Fruit fly (Drosophila melanogaster) whole organism, wandering third instar larva: ENCODE data around the gene Rh6.
A peak's percentile ranks its signal among the peaks of the same experiment; 100 is the strongest.

ENCODE experiments used
- Abd-B ChIP-seq: fragments of >200 bp; optimal IDR thresholded peaks from 2 replicates; lab custom pipeline; 2017; ENCODE audit warnings: missing biosample characterization, missing genetic modification characterization
- CG9705 ChIP-seq: fragments of 200-800 bp; sonication (Bioruptor generic); optimal IDR thresholded peaks from 2 replicates; lab custom pipeline; 2018; ENCODE audit warnings: missing biosample characterization, mild to moderate bottlenecking, missing genetic modification characterization
- CrebA ChIP-seq: fragments of 200-800 bp; sonication (Bioruptor generic); optimal IDR thresholded peaks from 2 replicates; lab custom pipeline; 2016; ENCODE audit warnings: missing biosample characterization, mild to moderate bottlenecking, missing genetic modification characterization, borderline replicate concordance
- Dfd ChIP-seq: fragments of >200 bp; optimal IDR thresholded peaks from 2 replicates; lab custom pipeline; 2017; ENCODE audit warnings: missing biosample characterization, missing genetic modification characterization
- Dif ChIP-seq: fragments of 200-275, 200-300 bp; sonication (Bioruptor generic); optimal IDR thresholded peaks from 2 replicates; lab custom pipeline; 2018; ENCODE audit warnings: missing biosample characterization, missing genetic modification characterization; ENCODE audit not compliant: partially characterized antibody
- HLH106 ChIP-seq: fragments of 200-800 bp; optimal IDR thresholded peaks from 3 replicates; lab custom pipeline; 2019; ENCODE audit warnings: missing biosample characterization, mild to moderate bottlenecking, missing genetic modification characterization, moderate library complexity
- Hnf4 ChIP-seq: fragments of 200-800 bp; sonication (Bioruptor generic); optimal IDR thresholded peaks from 2 replicates; lab custom pipeline; 2016; ENCODE audit warnings: missing biosample characterization, mild to moderate bottlenecking, missing genetic modification characterization
- Hr78 ChIP-seq: fragments of >200 bp; optimal IDR thresholded peaks from 2 replicates; lab custom pipeline; 2017; ENCODE audit warnings: missing biosample characterization, missing genetic modification characterization
- Jra ChIP-seq: sonication (Bioruptor generic); optimal IDR thresholded peaks from 2 replicates; lab custom pipeline; 2016; ENCODE audit warnings: missing biosample characterization, missing genetic modification characterization
- Myc ChIP-seq: fragments of >200 bp; optimal IDR thresholded peaks from 2 replicates; lab custom pipeline; 2017
- N ChIP-seq: fragments of >200 bp; optimal IDR thresholded peaks from 2 replicates; lab custom pipeline; 2018; ENCODE audit warnings: missing biosample characterization, missing external identifiers, missing genetic modification characterization
- OdsH ChIP-seq: fragments of 200-800 bp; sonication (Bioruptor generic); optimal IDR thresholded peaks from 2 replicates; lab custom pipeline; 2016; ENCODE audit warnings: missing biosample characterization, mild to moderate bottlenecking, missing genetic modification characterization
- Rel ChIP-seq, 2 experiments: fragments of 200-800 bp; sonication (Bioruptor generic) in 1 of 2; optimal IDR thresholded peaks; 2 replicates in 1 of 2; 3 replicates in 1 of 2; lab custom pipeline; 2016 to 2019; ENCODE audit warnings: mild to moderate bottlenecking in 2 of 2, missing biosample characterization in 2 of 2, missing genetic modification characterization in 2 of 2, moderate library complexity in 1 of 2
- Sp1 ChIP-seq: fragments of 200-800 bp; sonication (Bioruptor generic); optimal IDR thresholded peaks from 3 replicates; lab custom pipeline; 2019; ENCODE audit warnings: missing biosample characterization, mild to moderate bottlenecking, missing genetic modification characterization, moderate library complexity
- Vsx2 ChIP-seq: fragments of 200-300, 225-300 bp; sonication (Bioruptor generic); optimal IDR thresholded peaks from 2 replicates; lab custom pipeline; 2018; ENCODE audit warnings: missing biosample characterization, missing genetic modification characterization; ENCODE audit not compliant: partially characterized antibody
- br ChIP-seq: fragments of 200-800 bp; sonication (Bioruptor generic); optimal IDR thresholded peaks from 2 replicates; lab custom pipeline; 2016; ENCODE audit warnings: missing biosample characterization, missing genetic modification characterization
- dmrt93B ChIP-seq: fragments of 200-800 bp; sonication (Bioruptor generic); optimal IDR thresholded peaks from 2 replicates; lab custom pipeline; 2018; ENCODE audit warnings: missing biosample characterization, mild to moderate bottlenecking, missing genetic modification characterization
- dsf ChIP-seq: sonication (Bioruptor generic); optimal IDR thresholded peaks from 2 replicates; lab custom pipeline; 2016; ENCODE audit warnings: missing biosample characterization, missing genetic modification characterization, borderline replicate concordance
- ey ChIP-seq: fragments of 200-800 bp; sonication (Bioruptor generic); optimal IDR thresholded peaks from 2 replicates; lab custom pipeline; 2016; ENCODE audit warnings: missing biosample characterization, missing genetic modification characterization
- foxo ChIP-seq, 2 experiments: fragments of 200-800 bp; sonication (Bioruptor generic); optimal IDR thresholded peaks; 2 replicates in 1 of 2; 3 replicates in 1 of 2; lab custom pipeline; 2016 to 2017; ENCODE audit warnings: missing biosample characterization in 2 of 2, missing genetic modification characterization in 2 of 2
- h ChIP-seq: fragments of 200-800 bp; sonication (Bioruptor generic); optimal IDR thresholded peaks from 3 replicates; lab custom pipeline; 2016; ENCODE audit warnings: missing biosample characterization, mild to moderate bottlenecking, missing genetic modification characterization
- jim ChIP-seq: fragments of 175-275, 200-325 bp; sonication (Bioruptor generic); optimal IDR thresholded peaks from 2 replicates; lab custom pipeline; 2016; ENCODE audit warnings: missing biosample characterization, mild to moderate bottlenecking, missing genetic modification characterization
- lola ChIP-seq: fragments of >200 bp; optimal IDR thresholded peaks from 2 replicates; lab custom pipeline; 2017; ENCODE audit warnings: missing biosample characterization, missing genetic modification characterization
- pan ChIP-seq: fragments of >200 bp; optimal IDR thresholded peaks from 2 replicates; lab custom pipeline; 2017
- psq ChIP-seq: fragments of 200-800 bp; sonication (Bioruptor generic); optimal IDR thresholded peaks from 3 replicates; lab custom pipeline; 2017; ENCODE audit warnings: missing biosample characterization, mild to moderate bottlenecking, missing genetic modification characterization, moderate library complexity
- rgr ChIP-seq: fragments of 200-800 bp; sonication (Bioruptor generic); optimal IDR thresholded peaks from 3 replicates; lab custom pipeline; 2016; ENCODE audit warnings: missing biosample characterization, mild to moderate bottlenecking, missing genetic modification characterization
- sage ChIP-seq: fragments of 200-800 bp; sonication (Bioruptor generic); optimal IDR thresholded peaks from 2 replicates; lab custom pipeline; 2016; ENCODE audit warnings: missing biosample characterization, mild to moderate bottlenecking, missing genetic modification characterization
- sv ChIP-seq: fragments of 200-800 bp; sonication (Bioruptor generic); optimal IDR thresholded peaks from 3 replicates; lab custom pipeline; 2016; ENCODE audit warnings: missing biosample characterization, missing genetic modification characterization
- usp ChIP-seq: fragments of >200 bp; optimal IDR thresholded peaks from 2 replicates; lab custom pipeline; 2017; ENCODE audit warnings: missing biosample characterization, missing genetic modification characterization
- woc ChIP-seq: sonication (Bioruptor generic); optimal IDR thresholded peaks from 2 replicates; lab custom pipeline; 2016; ENCODE audit warnings: missing biosample characterization, mild to moderate bottlenecking, missing genetic modification characterization

The Rh6 gene

dm6 chr3R:15482858-15483257 is at the start of gene Rh6:
TSS of gene Rh6 (plus strand) at chr3R:15483158.
- TF ChIP-seq Rel (GFP tag; optimal IDR thresholded peaks at IDR 0.05; lab: Kevin White, UChicago) (no peak), Rel (tag; optimal IDR thresholded peaks at IDR 0.05; lab: Kevin White, UChicago) (no peak), OdsH (GFP tag; lab: Kevin White, UChicago) (no peak), jim (GFP tag; lab: Kevin White, UChicago) (no peak), woc (GFP tag; lab: Kevin White, UChicago) (no peak), Hnf4 (GFP tag; lab: Kevin White, UChicago) (no peak), foxo (GFP tag; optimal IDR thresholded peaks at IDR 0.05; lab: Kevin White, UChicago) (no peak), HLH106 (tag; lab: Kevin White, UChicago) (no peak), rgr (GFP tag; lab: Kevin White, UChicago) (no peak), sage (GFP tag; lab: Kevin White, UChicago) (no peak), CrebA (GFP tag; lab: Kevin White, UChicago) (no peak), Jra (GFP tag; lab: Kevin White, UChicago) (no peak), Vsx2 (GFP tag; lab: Kevin White, UChicago) (no peak), Hr78 (no peak), dmrt93B (GFP tag; lab: Kevin White, UChicago) (no peak), br (GFP tag; lab: Kevin White, UChicago) (no peak), Sp1 (no peak)
- TF ChIP-seq, all 38 proteins: peak for 0

dm6 chr3R:15433340-15433945 is 49.5 kb upstream of the Rh6 start:
- TF ChIP-seq OdsH (GFP tag; lab: Kevin White, UChicago) (no peak), dmrt93B (GFP tag; lab: Kevin White, UChicago) (no peak), foxo (GFP tag; optimal IDR thresholded peaks at IDR 0.05; lab: Kevin White, UChicago) (no peak), usp (no peak), sage (GFP tag; lab: Kevin White, UChicago) (no peak), rgr (GFP tag; lab: Kevin White, UChicago) (no peak), Dfd (GFP tag; lab: Kevin White, UChicago) (no peak), ey (no peak), h (GFP tag; lab: Kevin White, UChicago) (no peak), N (GFP tag; lab: Kevin White, UChicago) (no peak), Myc (lab: Kevin White, UChicago) (no peak), pan (lab: Kevin White, UChicago) (no peak), dsf (GFP tag; lab: Kevin White, UChicago) (no peak), CG9705 (no peak), lola (GFP tag; lab: Kevin White, UChicago) (no peak), Hr78 (no peak), Vsx2 (GFP tag; lab: Kevin White, UChicago) (no peak), HLH106 (tag; lab: Kevin White, UChicago) (no peak), Rel (GFP tag; optimal IDR thresholded peaks at IDR 0.05; lab: Kevin White, UChicago) (no peak), Rel (tag; optimal IDR thresholded peaks at IDR 0.05; lab: Kevin White, UChicago) (no peak)
- TF ChIP-seq, all 38 proteins: peak for 0

dm6 chr3R:15434676-15435075 is 48.3 kb upstream of the Rh6 start, which contains the start of gene CG6118:
TSS of gene CG6118 (minus strand) at chr3R:15434738.
- TF ChIP-seq ey = no peak
- peak; percentile 10 for TF ChIP-seq psq

- TF ChIP-seq Hr78 (no peak), pan (lab: Kevin White, UChicago) (no peak), Abd-B (GFP tag; lab: Kevin White, UChicago) (no peak), sv (GFP tag; lab: Kevin White, UChicago) (no peak), OdsH (GFP tag; lab: Kevin White, UChicago) (no peak), dmrt93B (GFP tag; lab: Kevin White, UChicago) (no peak), foxo (GFP tag; optimal IDR thresholded peaks at IDR 0.05; lab: Kevin White, UChicago) (no peak), lola (GFP tag; lab: Kevin White, UChicago) (no peak), Dif (GFP tag; lab: Kevin White, UChicago) (no peak), N (GFP tag; lab: Kevin White, UChicago) (no peak), woc (GFP tag; lab: Kevin White, UChicago) (no peak)
Observed at dm6 chr3R:15436799-15437198, 46.2 kb upstream of the Rh6 start.
